Worm (Caenorhabditis elegans) whole organism, L2 larva: ENCODE results near the gene srbc-38.

Experiments used
- C34F6.9 ChIP-seq: fragments of 150-350 bp; optimal IDR thresholded peaks from 2 replicates; lab custom pipeline; 2014; ENCODE audit warnings: missing biosample characterization, missing genetic modification characterization
- F13H6.1 ChIP-seq: sonication (generic microtip); optimal IDR thresholded peaks from 2 replicates; lab custom pipeline; 2016; ENCODE audit warnings: missing genetic modification characterization, missing compliant biosample characterization
- R02D3.7 ChIP-seq: fragments of 150-350 bp; optimal IDR thresholded peaks from 2 replicates; lab custom pipeline; 2014; ENCODE audit warnings: missing biosample characterization, missing genetic modification characterization
- Y55F3AM.14 ChIP-seq: fragments of 200-800 bp; sonication (Bioruptor generic); optimal IDR thresholded peaks from 2 replicates; lab custom pipeline; 2018; ENCODE audit warnings: mild to moderate bottlenecking, missing genetic modification characterization, missing compliant biosample characterization
- ZK546.5 ChIP-seq: sonication (generic microtip); optimal IDR thresholded peaks from 2 replicates; lab custom pipeline; 2017; ENCODE audit warnings: missing biosample characterization, missing genetic modification characterization
- aly-2 ChIP-seq: fragments of 150-350 bp; optimal IDR thresholded peaks from 2 replicates; lab custom pipeline; 2014; ENCODE audit warnings: missing biosample characterization, missing genetic modification characterization
- ama-1 ChIP-seq: fragments of 150-350 bp; optimal IDR thresholded peaks from 2 replicates; lab custom pipeline; 2018; ENCODE audit warnings: inconsistent platforms
- blmp-1 ChIP-seq: sonication (generic microtip); optimal IDR thresholded peaks from 2 replicates; lab custom pipeline; 2017; ENCODE audit warnings: missing genetic modification characterization, mild to moderate bottlenecking, missing compliant biosample characterization, antibody characterized with exemption, moderate library complexity; ENCODE audit not compliant: insufficient read depth
- ceh-16 ChIP-seq: fragments of 150-350 bp; optimal IDR thresholded peaks from 2 replicates; lab custom pipeline; 2014; ENCODE audit warnings: missing biosample characterization, missing genetic modification characterization
- ceh-82 ChIP-seq: fragments of 150-350 bp; optimal IDR thresholded peaks from 2 replicates; lab custom pipeline; 2014; ENCODE audit warnings: missing biosample characterization, missing genetic modification characterization
- crh-2 ChIP-seq: sonication (generic microtip); optimal IDR thresholded peaks from 2 replicates; lab custom pipeline; 2017; ENCODE audit warnings: missing biosample characterization, missing genetic modification characterization
- dmd-4 ChIP-seq: sonication (generic microtip); optimal IDR thresholded peaks from 2 replicates; lab custom pipeline; 2017; ENCODE audit warnings: missing biosample characterization, missing genetic modification characterization
- elt-1 ChIP-seq: fragments of 150-350 bp; optimal IDR thresholded peaks from 2 replicates; lab custom pipeline; 2014; ENCODE audit warnings: missing biosample characterization, missing genetic modification characterization
- elt-3 ChIP-seq: sonication (generic microtip); optimal IDR thresholded peaks from 2 replicates; lab custom pipeline; 2017; ENCODE audit warnings: missing biosample characterization, missing genetic modification characterization
- fos-1 ChIP-seq: fragments of 150-350 bp; optimal IDR thresholded peaks from 2 replicates; lab custom pipeline; 2014; ENCODE audit warnings: missing biosample characterization, missing genetic modification characterization
- gmeb-1 ChIP-seq: fragments of 150-350 bp; optimal IDR thresholded peaks from 2 replicates; lab custom pipeline; 2014; ENCODE audit warnings: missing biosample characterization, missing genetic modification characterization
- lin-11 ChIP-seq: fragments of 150-350 bp; sonication (generic microtip); optimal IDR thresholded peaks from 2 replicates; lab custom pipeline; 2014; ENCODE audit warnings: missing biosample characterization, missing genetic modification characterization, inconsistent platforms, mixed read lengths
- lin-13 ChIP-seq: fragments of 150-350 bp; optimal IDR thresholded peaks from 2 replicates; lab custom pipeline; 2014; ENCODE audit warnings: missing biosample characterization, missing genetic modification reagents, missing genetic modification characterization
- lin-39 ChIP-seq: fragments of 150-350 bp; optimal IDR thresholded peaks from 2 replicates; lab custom pipeline; 2014; ENCODE audit warnings: missing biosample characterization, missing genetic modification reagents, missing genetic modification characterization
- lsy-2 ChIP-seq, 2 experiments: fragments of 150-350 bp in 1 of 2; sonication (generic microtip) in 1 of 2; optimal IDR thresholded peaks; 2 replicates each; lab custom pipeline; 2014 to 2017; ENCODE audit warnings: missing biosample characterization in 2 of 2, missing genetic modification characterization in 2 of 2
- mbf-1 ChIP-seq: sonication (generic microtip); optimal IDR thresholded peaks from 2 replicates; lab custom pipeline; 2017; ENCODE audit warnings: missing biosample characterization, missing genetic modification characterization
- mdl-1 ChIP-seq, 2 experiments: fragments of 150-350 bp in 1 of 2; sonication (generic microtip) in 1 of 2; optimal IDR thresholded peaks; 2 replicates each; lab custom pipeline; 2017; ENCODE audit warnings: missing biosample characterization in 2 of 2, missing genetic modification characterization in 2 of 2
- nhr-10 ChIP-seq: sonication (generic microtip); optimal IDR thresholded peaks from 2 replicates; lab custom pipeline; 2017; ENCODE audit warnings: missing biosample characterization, missing genetic modification characterization
- nhr-11 ChIP-seq: fragments of 150-350 bp; optimal IDR thresholded peaks from 2 replicates; lab custom pipeline; 2014; ENCODE audit warnings: missing biosample characterization, missing genetic modification characterization
- nhr-129 ChIP-seq: fragments of 150-350 bp; optimal IDR thresholded peaks from 2 replicates; lab custom pipeline; 2014; ENCODE audit warnings: missing biosample characterization, missing genetic modification characterization
- nhr-21 ChIP-seq: fragments of 150-350 bp; optimal IDR thresholded peaks from 2 replicates; lab custom pipeline; 2014; ENCODE audit warnings: missing biosample characterization, missing genetic modification characterization
- nhr-23 ChIP-seq: fragments of 150-350 bp; optimal IDR thresholded peaks from 2 replicates; lab custom pipeline; 2014; ENCODE audit warnings: missing biosample characterization, missing genetic modification reagents, missing genetic modification characterization
- nhr-237 ChIP-seq: fragments of 150-350 bp; optimal IDR thresholded peaks from 2 replicates; lab custom pipeline; 2014; ENCODE audit warnings: missing biosample characterization, missing genetic modification characterization
- nhr-25 ChIP-seq: fragments of 150-350 bp; sonication (generic microtip); optimal IDR thresholded peaks from 3 replicates; lab custom pipeline; 2014; ENCODE audit warnings: missing biosample characterization, missing genetic modification characterization
- nhr-6 ChIP-seq: fragments of 150-350 bp; optimal IDR thresholded peaks from 2 replicates; lab custom pipeline; 2014; ENCODE audit warnings: missing biosample characterization, missing genetic modification characterization
- nhr-77 ChIP-seq: fragments of 150-350 bp; optimal IDR thresholded peaks from 2 replicates; lab custom pipeline; 2014; ENCODE audit warnings: missing biosample characterization, missing genetic modification characterization
- sem-4 ChIP-seq: fragments of 150-350 bp; optimal IDR thresholded peaks from 2 replicates; lab custom pipeline; 2014; ENCODE audit warnings: missing biosample characterization, missing genetic modification reagents, missing genetic modification characterization
- skn-1 ChIP-seq: sonication (generic microtip); optimal IDR thresholded peaks from 2 replicates; lab custom pipeline; 2017; ENCODE audit warnings: missing biosample characterization, missing genetic modification characterization
- sma-3 ChIP-seq: sonication (generic microtip); optimal IDR thresholded peaks from 2 replicates; lab custom pipeline; 2016; ENCODE audit warnings: missing genetic modification reagents, missing genetic modification characterization, missing compliant biosample characterization
- sma-9 ChIP-seq, 2 experiments: fragments of 150-350 bp in 1 of 2; sonication (generic microtip) in 1 of 2; optimal IDR thresholded peaks; 2 replicates each; lab custom pipeline; 2014 to 2016; ENCODE audit warnings: missing genetic modification characterization in 2 of 2, mild to moderate bottlenecking in 1 of 2, missing biosample characterization in 1 of 2, missing compliant biosample characterization in 1 of 2, missing genetic modification reagents in 1 of 2, moderate library complexity in 1 of 2
- snpc-4 ChIP-seq: fragments of 150-350 bp; optimal IDR thresholded peaks from 2 replicates; lab custom pipeline; 2014; ENCODE audit warnings: missing biosample characterization, missing genetic modification characterization
- unc-55 ChIP-seq: fragments of 150-350 bp; sonication (generic microtip); optimal IDR thresholded peaks from 3 replicates; lab custom pipeline; 2014; ENCODE audit warnings: missing biosample characterization, missing genetic modification reagents, missing genetic modification characterization
- unc-62 ChIP-seq: fragments of 150-350 bp; optimal IDR thresholded peaks from 2 replicates; lab custom pipeline; 2014; ENCODE audit warnings: missing biosample characterization, missing genetic modification reagents, missing genetic modification characterization
- zag-1 ChIP-seq: fragments of 150-350 bp; optimal IDR thresholded peaks from 2 replicates; lab custom pipeline; 2014; ENCODE audit warnings: missing biosample characterization, missing genetic modification characterization
- ztf-1 ChIP-seq: fragments of 200-800 bp; sonication (Bioruptor generic); conservative IDR thresholded peaks from 2 replicates; pipeline ENCODE4 v1.3.6; 2022; ENCODE audit warnings: missing genetic modification characterization, missing compliant biosample characterization
- ztf-11 ChIP-seq: sonication (generic microtip); optimal IDR thresholded peaks from 2 replicates; lab custom pipeline; 2017; ENCODE audit warnings: missing biosample characterization, missing genetic modification characterization
- ztf-4 ChIP-seq: fragments of 150-350 bp; optimal IDR thresholded peaks from 2 replicates; lab custom pipeline; 2014; ENCODE audit warnings: missing biosample characterization, missing genetic modification characterization

The srbc-38 gene

DNA sequence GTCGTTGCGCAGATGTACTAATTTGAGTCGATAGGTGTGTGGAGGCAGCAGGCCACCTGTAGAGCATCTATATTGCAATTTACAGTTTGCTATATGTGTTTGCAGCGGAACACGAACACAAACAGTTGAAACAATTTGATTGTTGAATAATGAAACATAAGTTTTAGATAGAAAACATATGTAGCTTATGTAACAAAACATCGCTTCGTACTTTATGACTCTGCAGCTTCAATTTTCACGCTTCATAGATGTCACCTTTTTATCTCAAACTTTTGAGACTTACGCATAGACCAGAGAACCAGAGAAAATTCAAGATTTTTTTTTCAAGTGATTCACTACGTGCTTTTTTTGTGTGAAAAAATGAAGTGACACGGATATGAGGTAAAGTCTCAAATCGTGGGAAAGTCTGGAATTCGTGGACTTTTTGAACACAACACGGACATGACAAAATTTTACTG lies 16.9 kb downstream of the srbc-38 start, which contains the start of gene fbxb-72:
Gene fbxb-72, minus strand, starts transcription at position 58 of the 458 bp plus-strand sequence.
- TF ChIP-seq C34F6.9 (tag; lab: Kevin White, UChicago): peak; percentile 32
- no peak for TF ChIP-seq ztf-11 (tag; lab: Kevin White, UChicago)
- no peak for TF ChIP-seq unc-55 (GFP tag; lab: Kevin White, UChicago)
- TF ChIP-seq fos-1 (tag; lab: Kevin White, UChicago): no peak
- peak; percentile 88 for TF ChIP-seq nhr-129
- no peak for TF ChIP-seq nhr-77
- no peak for TF ChIP-seq ceh-16 (tag; lab: Kevin White, UChicago)
- TF ChIP-seq sem-4 (tag; lab: Kevin White, UChicago): peak; percentile 8
- TF ChIP-seq Y55F3AM.14 (GFP tag; lab: Kevin White, UChicago): peak; percentile 90
- no peak for TF ChIP-seq nhr-11 (tag; lab: Kevin White, UChicago)
- TF ChIP-seq ztf-1: 0 out of 2 replicates have a peak, but pooled peaks have one; percentile 18
- peak; percentile 85 for TF ChIP-seq crh-2
- no peak for TF ChIP-seq nhr-237
- TF ChIP-seq gmeb-1: peak; percentile 46
- TF ChIP-seq nhr-25 (tag; lab: Kevin White, UChicago): peak; percentile 89
- no peak for TF ChIP-seq R02D3.7 (tag; lab: Kevin White, UChicago)
- peak; percentile 5 for TF ChIP-seq aly-2 (tag; lab: Kevin White, UChicago)
- TF ChIP-seq ama-1 (lab: Kevin White, UChicago): peak; percentile 98
- TF ChIP-seq elt-1 (tag; lab: Kevin White, UChicago): no peak
- TF ChIP-seq blmp-1: peak; percentile 73
- peak in 1 of 2 experiments; percentile 87 for TF ChIP-seq lsy-2 (tag; optimal IDR thresholded peaks at IDR 0.05; lab: Kevin White, UChicago)
- peak; percentile 89 for TF ChIP-seq ztf-4 (tag; lab: Kevin White, UChicago)
- no peak for TF ChIP-seq mdl-1 (tag; optimal IDR thresholded peaks at IDR 0.05; lab: Kevin White, UChicago)
- TF ChIP-seq ZK546.5 (tag; lab: Kevin White, UChicago): peak; percentile 17
- TF ChIP-seq F13H6.1 (tag; lab: Kevin White, UChicago): peak; percentile 71
- TF ChIP-seq nhr-21 (tag; lab: Kevin White, UChicago): peak; percentile 95
- TF ChIP-seq sma-3 (GFP tag; lab: Kevin White, UChicago): peak; percentile 70
- TF ChIP-seq snpc-4 (tag; lab: Kevin White, UChicago): peak; percentile 37
- TF ChIP-seq lin-13: peak; percentile 53
- no peak for TF ChIP-seq dmd-4 (tag; lab: Kevin White, UChicago)
- TF ChIP-seq zag-1 (tag; lab: Kevin White, UChicago): no peak
- TF ChIP-seq nhr-23 (tag; lab: Kevin White, UChicago): no peak
- no peak for TF ChIP-seq ceh-82 (tag; lab: Kevin White, UChicago)
- peak; percentile 63 for TF ChIP-seq nhr-6 (tag; lab: Kevin White, UChicago)
- TF ChIP-seq nhr-10 (tag; lab: Kevin White, UChicago): no peak
- peak; percentile 77 for TF ChIP-seq sma-9 (GFP tag; optimal IDR thresholded peaks at IDR 0.05; lab: Kevin White, UChicago)
- no peak for TF ChIP-seq sma-9 (tag; optimal IDR thresholded peaks at IDR 0.05; lab: Kevin White, UChicago)
- TF ChIP-seq, all 48 proteins: peak for 21

DNA sequence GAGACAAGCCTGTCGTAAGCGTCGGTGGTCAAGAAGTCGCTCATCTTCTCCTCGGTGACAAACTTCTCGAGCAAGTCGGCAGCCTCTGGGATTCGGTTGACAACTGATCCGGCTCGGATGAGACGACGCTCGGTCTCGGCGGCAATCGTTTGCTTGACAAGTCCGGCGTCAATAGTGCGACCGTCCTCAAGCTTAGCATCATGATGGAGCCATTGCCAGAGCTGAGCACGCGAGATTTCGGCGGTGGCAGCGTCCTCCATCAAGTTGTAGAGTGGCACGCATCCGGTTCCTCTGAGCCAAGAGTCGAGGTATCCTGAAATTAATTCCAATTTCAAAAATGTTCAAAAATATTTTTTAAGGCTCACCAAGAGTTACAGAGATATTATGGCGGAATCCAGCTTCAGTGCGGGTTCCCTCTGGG lies 17.5 kb downstream of the srbc-38 start:
- TF ChIP-seq sma-3 (GFP tag; lab: Kevin White, UChicago): peak; percentile 31
- TF ChIP-seq snpc-4 (tag; lab: Kevin White, UChicago): no peak
- TF ChIP-seq ztf-1: no peak
- TF ChIP-seq, all 48 proteins: peak for 1

DNA sequence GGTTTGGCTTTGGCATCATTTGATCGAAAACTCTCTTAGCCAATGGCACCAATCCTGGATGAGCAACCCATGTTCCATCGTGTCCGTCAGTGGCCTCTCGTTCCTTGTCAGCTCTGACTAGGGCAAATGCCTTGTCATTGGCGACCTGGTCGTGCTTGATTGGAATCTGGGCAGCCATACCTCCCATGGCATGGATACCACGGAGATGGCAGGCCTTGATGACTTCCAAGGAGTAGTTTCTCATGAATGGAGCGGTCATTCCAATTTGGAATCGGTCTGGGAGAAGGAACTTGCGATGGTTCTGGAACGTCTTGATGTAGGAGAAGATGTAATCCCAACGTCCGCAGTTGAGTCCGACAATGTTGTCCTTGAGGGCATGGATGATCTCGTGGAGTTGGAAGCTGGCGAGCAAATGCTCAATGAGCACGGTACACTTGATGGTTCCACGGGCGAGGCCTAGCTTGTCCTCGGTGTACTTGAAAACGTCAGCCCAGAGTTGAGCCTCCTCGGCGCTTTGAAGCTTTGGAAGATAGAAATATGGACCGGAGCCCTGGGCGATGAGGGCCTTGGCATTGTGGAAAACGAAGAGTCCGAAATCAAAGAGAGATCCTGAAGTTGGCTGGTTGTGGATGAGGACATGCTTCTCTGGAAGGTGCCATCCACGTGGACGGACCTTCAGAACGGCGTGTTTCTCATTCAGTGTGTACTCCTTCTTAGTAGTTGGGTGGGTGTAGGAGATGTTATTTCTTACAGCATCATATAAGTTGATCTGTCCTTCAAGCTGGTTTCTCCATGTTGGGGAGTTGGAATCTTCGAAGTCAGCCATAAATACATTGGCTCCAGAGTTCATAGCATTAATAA lies 18.2 kb downstream of the srbc-38 start:
- TF ChIP-seq nhr-21 (tag; lab: Kevin White, UChicago) (peak; percentile 16), Y55F3AM.14 (GFP tag; lab: Kevin White, UChicago) (peak; percentile 14), ama-1 (lab: Kevin White, UChicago) (peak; percentile 92), unc-62 (GFP tag; lab: Kevin White, UChicago) (no peak), sma-9 (GFP tag; optimal IDR thresholded peaks at IDR 0.05; lab: Kevin White, UChicago) (peak; percentile 41), sma-9 (tag; optimal IDR thresholded peaks at IDR 0.05; lab: Kevin White, UChicago) (no peak), mbf-1 (tag; lab: Kevin White, UChicago) (no peak), elt-3 (tag; lab: Kevin White, UChicago) (no peak), lin-13 (no peak), lin-39 (tag; lab: Kevin White, UChicago) (no peak), fos-1 (tag; lab: Kevin White, UChicago) (no peak), skn-1 (tag; lab: Kevin White, UChicago) (no peak), lin-11 (peak; percentile 13), dmd-4 (tag; lab: Kevin White, UChicago) (no peak), nhr-129 (peak; percentile 35)
